Worm (Caenorhabditis elegans) whole organism, midembryonic: ENCODE results near the gene arrd-3.

Experiments used
- T22C8.4 ChIP-seq: fragments of 200-800 bp; sonication (Bioruptor generic); IDR thresholded peaks from 2 replicates; pipeline ENCODE4 v1.3.6; 2022; ENCODE audit warnings: missing genetic modification characterization, missing compliant biosample characterization
- cog-1 ChIP-seq: sonication (generic microtip); optimal IDR thresholded peaks from 2 replicates; lab custom pipeline; 2016; ENCODE audit warnings: missing genetic modification characterization, missing compliant biosample characterization
- flt-1 ChIP-seq: fragments of 200-800 bp; sonication (Bioruptor generic); IDR thresholded peaks from 2 replicates; pipeline ENCODE4 v1.3.6; 2022; ENCODE audit warnings: missing genetic modification characterization, missing compliant biosample characterization
- klf-2 ChIP-seq: fragments of 200-800 bp; sonication (Bioruptor generic); conservative IDR thresholded peaks from 2 replicates; pipeline ENCODE4 v1.3.6; 2022; ENCODE audit warnings: missing genetic modification reagents, missing genetic modification characterization, missing compliant biosample characterization
- med-1 ChIP-seq: sonication (generic microtip); optimal IDR thresholded peaks from 2 replicates; lab custom pipeline; 2017; ENCODE audit warnings: missing genetic modification characterization, mild to moderate bottlenecking, missing compliant biosample characterization, antibody characterized with exemption, missing genetic modification reagents; ENCODE audit not compliant: insufficient read depth
- ref-1 ChIP-seq: fragments of 200-800 bp; sonication (Bioruptor generic); conservative IDR thresholded peaks from 2 replicates; pipeline ENCODE4 v1.3.6; 2022; ENCODE audit warnings: missing genetic modification reagents, missing genetic modification characterization, missing compliant biosample characterization
- tab-1 ChIP-seq: fragments of 200-800 bp; sonication (Bioruptor generic); IDR thresholded peaks from 2 replicates; pipeline ENCODE4 v1.3.6; 2022; ENCODE audit warnings: missing genetic modification characterization, missing compliant biosample characterization
- ztf-23 ChIP-seq: fragments of 200-800 bp; sonication (Bioruptor generic); IDR thresholded peaks from 2 replicates; pipeline ENCODE4 v1.3.6; 2022; ENCODE audit warnings: missing genetic modification reagents, missing genetic modification characterization, missing compliant biosample characterization
- ztf-29 ChIP-seq: fragments of 200-800 bp; sonication (Bioruptor generic); IDR thresholded peaks from 2 replicates; pipeline ENCODE4 v1.3.6; 2022; ENCODE audit warnings: missing genetic modification reagents, missing genetic modification characterization, missing compliant biosample characterization

The arrd-3 gene

DNA sequence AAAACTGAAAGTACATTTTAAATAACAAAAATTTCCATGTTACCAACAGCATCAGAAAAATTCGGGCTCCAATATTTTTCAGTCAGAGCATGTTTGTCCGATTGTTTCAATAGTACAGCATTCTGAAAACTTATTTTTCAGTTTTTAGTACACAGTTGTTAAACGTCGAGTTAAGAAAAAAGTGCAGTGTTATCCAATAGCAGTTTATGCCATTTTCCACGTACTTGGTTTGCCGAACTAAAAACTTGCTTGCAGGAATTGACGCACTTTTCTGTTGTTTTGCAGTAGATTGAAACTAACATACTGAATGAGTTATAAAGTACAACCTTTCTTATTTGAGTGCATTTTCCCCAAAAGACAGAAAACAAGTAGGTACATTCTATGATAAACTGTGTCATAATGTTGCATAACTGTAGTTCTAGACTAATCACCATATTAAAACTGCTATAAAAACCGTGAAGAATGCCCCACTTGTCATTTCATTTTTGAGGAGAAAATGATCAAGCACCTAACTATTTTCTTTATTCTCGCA lies 13.9 kb upstream of the arrd-3 start, which contains the start of the genes Y51B9A.14 and Y51B9A.8:
Y51B9A.14 (minus strand) TSS at position 101 of the 532 bp plus-strand sequence.
Y51B9A.8 (plus strand) TSS at position 482 of the 532 bp plus-strand sequence.
- TF ChIP-seq ztf-29 (GFP tag; lab: Robert Waterston, UW) (no peak), flt-1 (GFP tag; lab: Robert Waterston, UW) (no peak), cog-1 (tag; lab: Kevin White, UChicago) (no peak), ref-1 (GFP tag; lab: Robert Waterston, UW) (no peak), tab-1 (GFP tag; lab: Robert Waterston, UW) (no peak), klf-2 (no peak)

DNA sequence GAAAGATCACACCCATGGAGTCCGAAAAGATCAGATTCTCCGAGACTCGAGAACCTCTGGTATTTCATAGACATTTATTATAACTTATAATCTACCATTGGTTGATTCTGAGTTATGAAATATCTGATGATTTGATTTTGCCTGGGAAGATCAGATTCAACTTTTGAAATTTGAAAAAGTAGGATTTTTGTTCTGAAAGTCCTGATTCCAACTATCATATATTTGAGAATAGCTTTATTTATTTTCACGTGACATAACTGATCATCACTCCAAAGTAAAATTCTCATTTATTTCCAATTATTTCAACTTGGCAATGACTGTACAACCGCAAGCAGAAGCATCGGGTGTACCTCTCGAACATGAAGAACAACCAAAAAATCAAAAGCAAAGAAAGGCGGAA lies 12.6 kb upstream of the arrd-3 start, which contains the start of gene Y51B9A.7:
Y51B9A.7 (plus strand) TSS at position 301 of the 400 bp plus-strand sequence.
- no peak for TF ChIP-seq tab-1 (GFP tag; lab: Robert Waterston, UW)
- no peak for TF ChIP-seq T22C8.4 (GFP tag; lab: Robert Waterston, UW)
- TF ChIP-seq klf-2, result no peak
- TF ChIP-seq med-1, result no peak
- no peak for TF ChIP-seq flt-1 (GFP tag; lab: Robert Waterston, UW)
- no peak for TF ChIP-seq cog-1 (tag; lab: Kevin White, UChicago)
- no peak for TF ChIP-seq ztf-23 (GFP tag; lab: Robert Waterston, UW)
- no peak for TF ChIP-seq ztf-29 (GFP tag; lab: Robert Waterston, UW)
- no peak for TF ChIP-seq ref-1 (GFP tag; lab: Robert Waterston, UW)

DNA sequence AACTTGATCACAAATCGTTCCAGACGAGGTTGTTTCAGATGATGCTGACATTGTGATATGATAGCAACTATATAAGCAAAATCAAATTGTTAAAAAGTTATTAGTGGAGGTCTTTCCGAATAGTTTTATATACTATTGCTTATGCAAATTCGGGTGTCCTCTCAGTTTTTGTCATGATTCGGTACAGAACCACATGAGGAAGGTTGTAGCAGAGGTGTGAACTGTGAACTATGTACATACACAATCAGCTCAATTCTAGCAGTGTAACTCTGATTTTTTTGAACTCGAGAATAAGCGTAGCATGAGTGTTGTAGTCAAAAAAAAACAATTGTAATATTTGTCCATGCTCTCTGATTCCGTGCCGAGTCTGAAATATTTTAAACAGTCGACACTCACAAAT lies 9.3 kb upstream of the arrd-3 start, which contains the start of gene Y51B9A.6:
Y51B9A.6 (minus strand) TSS at position 101 of the 400 bp plus-strand sequence.
- TF ChIP-seq tab-1 (GFP tag; lab: Robert Waterston, UW) (no peak), T22C8.4 (GFP tag; lab: Robert Waterston, UW) (no peak), med-1 (no peak), flt-1 (GFP tag; lab: Robert Waterston, UW) (no peak), klf-2 (no peak), ztf-29 (GFP tag; lab: Robert Waterston, UW) (no peak)

DNA sequence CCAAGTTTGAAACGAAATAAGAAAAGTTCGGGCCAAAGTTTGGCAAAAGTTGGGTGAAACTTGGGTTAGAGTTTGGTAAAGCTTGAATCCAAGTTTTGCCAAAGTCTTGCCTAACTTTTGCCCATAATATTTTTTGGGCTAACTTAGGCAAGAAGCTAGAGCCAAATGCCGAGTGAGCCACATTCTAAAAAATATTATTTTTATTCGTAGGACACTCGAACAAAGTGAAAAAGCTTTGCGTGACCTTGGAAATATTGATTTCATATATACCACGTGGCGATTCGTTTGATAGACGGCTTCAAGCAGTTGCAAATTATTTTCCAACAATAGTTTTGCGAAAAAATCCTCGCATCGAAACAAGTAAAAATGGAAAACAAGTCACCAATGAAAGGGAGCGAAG lies 8.5 kb upstream of the arrd-3 start, which contains the start of gene Y51B9A.5:
Y51B9A.5 (plus strand) TSS at position 301 of the 400 bp plus-strand sequence.
- TF ChIP-seq med-1, result no peak
- TF ChIP-seq klf-2, result no peak
- TF ChIP-seq ztf-23 (GFP tag; lab: Robert Waterston, UW), result no peak
- TF ChIP-seq tab-1 (GFP tag; lab: Robert Waterston, UW), result no peak
- TF ChIP-seq ztf-29 (GFP tag; lab: Robert Waterston, UW), result no peak

DNA sequence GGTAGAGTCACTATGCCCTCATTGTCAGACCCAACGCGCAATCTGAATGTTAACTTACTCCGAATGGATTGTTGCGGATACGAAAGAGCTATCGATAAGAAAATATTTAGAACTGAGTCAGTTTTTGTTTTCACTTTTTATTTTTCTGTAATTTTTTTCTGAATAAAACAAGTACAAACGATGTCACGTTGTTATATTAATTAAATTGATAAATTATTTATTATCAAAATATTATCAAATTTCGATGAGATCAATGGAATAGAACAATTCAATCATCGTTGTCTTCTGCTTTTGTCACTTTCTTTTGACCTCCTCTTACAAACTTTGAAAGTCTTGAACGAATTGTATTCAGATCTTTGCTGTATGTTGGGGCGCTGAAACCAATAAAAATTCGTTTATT lies 5.3 kb upstream of the arrd-3 start, which contains the start of gene mpz-6:
mpz-6 (minus strand) TSS at position 101 of the 400 bp plus-strand sequence.
- TF ChIP-seq T22C8.4 (GFP tag; lab: Robert Waterston, UW) (no peak), klf-2 (no peak), ref-1 (GFP tag; lab: Robert Waterston, UW) (no peak)

DNA sequence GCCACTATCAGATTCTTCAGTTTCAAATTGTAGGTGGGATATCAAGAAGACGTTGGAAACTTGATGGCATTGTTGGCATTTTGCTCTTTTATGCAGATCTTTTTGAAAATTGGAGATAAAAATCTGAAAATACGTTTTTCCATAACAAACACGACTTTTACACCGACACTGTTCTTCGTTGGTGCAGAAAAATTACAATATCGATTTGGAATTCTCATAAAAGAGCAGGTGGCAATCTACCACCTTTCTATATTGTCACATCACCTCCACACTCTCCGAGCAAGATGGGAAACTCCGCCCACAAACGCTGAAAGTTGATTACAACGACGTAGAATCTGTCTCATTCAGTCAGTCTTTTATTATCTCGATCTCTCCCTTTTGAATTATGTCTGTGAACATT lies 4.9 kb upstream of the arrd-3 start, which contains the start of gene arrd-2:
arrd-2 (plus strand) TSS at position 301 of the 400 bp plus-strand sequence.
- TF ChIP-seq flt-1 (GFP tag; lab: Robert Waterston, UW) (no peak), ref-1 (GFP tag; lab: Robert Waterston, UW) (no peak), T22C8.4 (GFP tag; lab: Robert Waterston, UW) (no peak)

DNA sequence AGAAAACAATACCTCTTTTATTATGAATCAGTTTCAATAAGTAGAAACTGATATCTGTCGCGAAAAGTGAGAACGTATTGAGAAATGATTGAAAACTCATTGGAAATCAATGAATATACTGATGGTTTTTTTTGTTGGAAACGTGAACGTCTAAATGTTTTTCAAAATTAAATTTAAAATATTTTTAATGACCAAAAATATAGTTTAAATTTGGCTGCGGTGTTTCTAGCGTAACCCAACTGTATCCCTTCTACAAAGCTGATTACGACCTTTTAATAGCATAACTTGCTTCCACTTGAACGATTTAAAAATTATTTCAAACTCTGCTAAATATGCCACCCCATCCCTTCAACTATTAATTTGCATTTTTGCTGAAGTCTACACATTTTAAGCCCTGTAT lies 861 bp upstream of the arrd-3 start, which contains the start of gene M176.9:
M176.9 (minus strand) TSS at position 101 of the 400 bp plus-strand sequence.
- no peak for TF ChIP-seq cog-1 (tag; lab: Kevin White, UChicago)
- TF ChIP-seq ztf-29 (GFP tag; lab: Robert Waterston, UW), result no peak
- no peak for TF ChIP-seq med-1
- TF ChIP-seq flt-1 (GFP tag; lab: Robert Waterston, UW), result no peak

DNA sequence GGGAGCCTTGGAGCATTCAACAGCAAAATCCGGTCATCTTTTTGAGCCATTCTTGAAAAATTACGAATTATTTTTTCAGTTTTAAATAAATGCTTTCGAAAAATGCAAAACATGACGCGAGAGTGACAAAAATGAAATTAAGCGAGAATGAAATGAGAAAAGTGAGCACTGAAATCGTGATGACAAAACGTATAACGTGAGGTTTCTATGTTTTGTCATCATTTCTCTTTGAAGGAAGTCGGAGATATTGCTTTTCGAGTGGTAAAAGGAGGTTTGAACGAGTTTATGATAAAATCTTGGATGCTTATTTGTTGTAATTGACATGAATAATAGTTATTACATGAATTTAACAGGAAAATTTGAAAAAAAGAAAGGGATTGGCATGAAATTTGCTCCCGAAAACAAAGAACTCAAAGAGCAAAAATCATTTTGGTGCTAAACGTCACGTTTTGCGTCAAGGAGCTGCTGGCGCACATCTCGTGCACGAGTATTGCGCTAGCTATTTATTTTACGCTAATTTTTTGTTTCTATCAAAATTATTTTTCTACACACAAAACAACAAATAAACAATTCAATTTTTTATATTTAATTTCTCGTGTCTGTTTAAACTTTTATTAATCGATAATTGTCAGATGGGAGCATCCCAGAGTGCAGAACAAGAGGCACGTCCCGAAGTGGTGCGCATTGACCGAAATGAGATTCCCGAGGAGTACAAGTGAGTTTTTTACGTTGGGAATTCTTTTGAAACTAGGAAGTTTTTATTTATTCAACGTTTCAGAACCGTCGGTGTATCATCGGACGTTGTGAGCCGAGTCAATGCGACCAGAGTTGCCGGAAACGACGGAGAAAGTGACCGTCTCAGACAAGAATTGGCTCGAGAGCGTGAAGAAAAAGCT lies 4.3 kb downstream of the arrd-3 start, which contains the start of the genes gss-1 and chch-3:
gss-1 (minus strand) TSS at position 51 of the 896 bp plus-strand sequence.
chch-3 (plus strand) TSS at position 633 of the 896 bp plus-strand sequence.
- no peak for TF ChIP-seq ztf-23 (GFP tag; lab: Robert Waterston, UW)
- TF ChIP-seq cog-1 (tag; lab: Kevin White, UChicago), result peak; percentile 31

DNA sequence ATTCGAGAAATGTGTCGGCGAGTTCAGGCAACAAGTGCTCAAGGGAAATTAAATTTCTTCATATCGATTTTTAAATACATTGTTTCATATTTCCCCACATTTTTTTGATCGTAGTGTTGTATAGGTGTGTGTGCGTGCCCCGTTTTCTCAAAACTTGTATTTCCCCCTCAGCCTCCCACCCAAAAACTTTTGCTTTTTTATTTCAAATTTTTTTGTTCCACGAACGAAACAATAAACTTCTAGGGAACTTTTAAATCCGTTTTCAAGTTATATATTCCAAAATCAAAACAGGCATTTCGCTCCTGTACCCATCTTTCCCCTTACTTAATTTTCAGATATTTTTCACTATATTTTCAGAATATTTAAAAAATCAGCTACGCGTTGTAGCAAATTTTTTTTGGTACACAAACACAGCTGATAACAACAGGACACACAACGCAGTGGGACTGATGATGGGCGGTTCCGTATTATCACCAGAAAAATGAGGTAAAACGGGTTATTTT lies 5.8 kb downstream of the arrd-3 start, which contains the start of the genes M176.4 and M176.16:
M176.4 (plus strand) TSS at position 301 of the 503 bp plus-strand sequence.
M176.16 (plus strand) TSS at position 453 of the 503 bp plus-strand sequence.
- no peak for TF ChIP-seq T22C8.4 (GFP tag; lab: Robert Waterston, UW)

DNA sequence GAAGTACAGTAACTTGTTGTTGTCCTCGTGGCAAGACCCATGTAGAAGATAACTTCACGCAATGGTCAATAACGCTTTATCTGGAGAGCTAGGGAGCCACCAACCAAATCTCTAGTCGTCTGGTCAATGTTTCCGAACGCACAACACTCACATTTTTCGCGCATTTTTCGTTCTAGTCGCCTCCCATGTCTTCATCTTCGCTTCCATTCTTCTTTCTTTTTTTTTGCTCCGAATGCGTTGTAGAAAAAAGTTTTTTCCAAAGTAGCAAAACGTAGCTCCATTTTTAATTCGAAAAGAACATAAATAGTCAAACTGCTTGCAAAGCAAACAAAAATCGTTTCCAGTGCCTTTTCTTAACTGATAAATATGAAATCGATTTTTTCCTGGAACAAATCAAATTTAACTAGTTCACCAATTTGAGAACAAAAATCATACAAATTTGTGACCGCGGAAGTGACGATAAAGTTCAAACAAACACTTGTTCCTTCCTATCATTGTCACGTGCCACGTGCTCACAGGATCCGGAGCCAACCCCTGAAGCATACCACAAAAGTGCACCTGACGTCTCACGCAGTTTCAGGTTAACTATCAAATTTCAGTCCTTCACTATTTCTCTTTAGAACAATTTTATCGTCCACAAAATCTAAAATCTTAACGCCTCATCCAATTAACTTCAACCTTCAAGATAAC lies 6.6 kb downstream of the arrd-3 start:
- TF ChIP-seq flt-1 (GFP tag; lab: Robert Waterston, UW) (no peak), med-1 (no peak), ref-1 (GFP tag; lab: Robert Waterston, UW) (no peak), cog-1 (tag; lab: Kevin White, UChicago) (no peak), klf-2 (no peak), tab-1 (GFP tag; lab: Robert Waterston, UW) (no peak), ztf-29 (GFP tag; lab: Robert Waterston, UW) (no peak), T22C8.4 (GFP tag; lab: Robert Waterston, UW) (no peak), ztf-23 (GFP tag; lab: Robert Waterston, UW) (no peak)
